Fruit fly (Drosophila melanogaster) whole organism, embryonic: ENCODE data around the gene CG13482.

Experiments used
- Aef1 ChIP-seq: fragments of 200-800 bp; sonication (Bioruptor generic); IDR thresholded peaks from 3 replicates; pipeline ENCODE4 v1.3.6; 2022; ENCODE audit warnings: missing biosample characterization, missing genetic modification characterization
- B-H2 ChIP-seq: fragments of 200-800 bp; sonication (Bioruptor generic); optimal IDR thresholded peaks from 2 replicates; lab custom pipeline; 2018; ENCODE audit warnings: missing biosample characterization, mild to moderate bottlenecking, missing genetic modification characterization
- CG12071 ChIP-seq: fragments of 200-800 bp; sonication (Bioruptor generic); optimal IDR thresholded peaks from 3 replicates; lab custom pipeline; 2018; ENCODE audit warnings: missing biosample characterization, mild to moderate bottlenecking, missing genetic modification characterization
- CG12391 ChIP-seq: fragments of 200-800 bp; sonication (Bioruptor generic); optimal IDR thresholded peaks from 3 replicates; lab custom pipeline; 2018; ENCODE audit warnings: missing biosample characterization, mild to moderate bottlenecking, missing genetic modification characterization, moderate library complexity
- CG13894 ChIP-seq: fragments of 200-800 bp; sonication (Bioruptor generic); optimal IDR thresholded peaks from 3 replicates; lab custom pipeline; 2018; ENCODE audit warnings: missing biosample characterization, mild to moderate bottlenecking, missing genetic modification characterization, moderate library complexity
- CG15073 ChIP-seq: fragments of 200-800 bp; sonication (Bioruptor generic); optimal IDR thresholded peaks from 2 replicates; lab custom pipeline; 2016; ENCODE audit warnings: missing biosample characterization, missing genetic modification characterization
- CG15696 ChIP-seq: fragments of 200-800 bp; sonication (Bioruptor generic); optimal IDR thresholded peaks from 2 replicates; lab custom pipeline; 2019; ENCODE audit warnings: missing biosample characterization, mild to moderate bottlenecking, missing genetic modification characterization, moderate library complexity
- CG17359 ChIP-seq: fragments of 200-800 bp; sonication (Bioruptor generic); optimal IDR thresholded peaks from 3 replicates; lab custom pipeline; 2018; ENCODE audit warnings: missing biosample characterization, mild to moderate bottlenecking, missing genetic modification characterization, moderate library complexity
- CG18262 ChIP-seq: fragments of 200-800 bp; optimal IDR thresholded peaks from 3 replicates; lab custom pipeline; 2019; ENCODE audit warnings: missing biosample characterization, mild to moderate bottlenecking, missing genetic modification characterization, moderate library complexity
- CG2116 ChIP-seq: fragments of 200-800 bp; sonication (Bioruptor generic); optimal IDR thresholded peaks from 3 replicates; lab custom pipeline; 2018; ENCODE audit warnings: missing biosample characterization, mild to moderate bottlenecking, missing genetic modification characterization
- CG2678 ChIP-seq: fragments of 200-800 bp; sonication (Bioruptor generic); optimal IDR thresholded peaks from 3 replicates; lab custom pipeline; 2019; ENCODE audit warnings: missing biosample characterization, mild to moderate bottlenecking, missing genetic modification characterization, moderate library complexity
- CG30020 ChIP-seq: fragments of 200-800 bp; optimal IDR thresholded peaks from 2 replicates; lab custom pipeline; 2019; ENCODE audit warnings: missing biosample characterization, mild to moderate bottlenecking, missing genetic modification characterization, moderate library complexity
- CG30403 ChIP-seq: fragments of 200-800 bp; sonication (Bioruptor generic); optimal IDR thresholded peaks from 3 replicates; lab custom pipeline; 2016; ENCODE audit warnings: missing biosample characterization, missing genetic modification characterization
- CG31441 ChIP-seq: fragments of 200-800 bp; sonication (Bioruptor generic); IDR thresholded peaks from 2 replicates; pipeline ENCODE4 v1.3.6; 2022; ENCODE audit warnings: missing biosample characterization, missing genetic modification characterization
- CG3847 ChIP-seq: fragments of 200-800 bp; sonication (Bioruptor generic); IDR thresholded peaks from 2 replicates; pipeline ENCODE4 v1.3.6; 2022; ENCODE audit warnings: missing biosample characterization, missing genetic modification characterization
- CG43689 ChIP-seq: fragments of 200-800 bp; sonication (Bioruptor generic); IDR thresholded peaks from 2 replicates; pipeline ENCODE4 v1.3.6; 2022; ENCODE audit warnings: missing biosample characterization, missing genetic modification characterization
- CG4617 ChIP-seq: fragments of 200-800 bp; sonication (Bioruptor generic); optimal IDR thresholded peaks from 3 replicates; lab custom pipeline; 2016; ENCODE audit warnings: missing biosample characterization, missing genetic modification characterization, borderline replicate concordance
- CG4707 ChIP-seq: fragments of 200-800 bp; sonication (Bioruptor generic); optimal IDR thresholded peaks from 2 replicates; lab custom pipeline; 2018; ENCODE audit warnings: missing biosample characterization, mild to moderate bottlenecking, missing genetic modification characterization, moderate library complexity
- CG7745 ChIP-seq: fragments of 200-800 bp; sonication (Bioruptor generic); optimal IDR thresholded peaks from 2 replicates; lab custom pipeline; 2018; ENCODE audit warnings: missing biosample characterization, mild to moderate bottlenecking, missing genetic modification characterization, moderate library complexity
- CTCF ChIP-seq: fragments of 200-800 bp; sonication (Bioruptor generic); optimal IDR thresholded peaks from 2 replicates; lab custom pipeline; 2017; ENCODE audit warnings: missing biosample characterization, mild to moderate bottlenecking, missing genetic modification characterization, moderate library complexity
- Elba2 ChIP-seq: fragments of 200-800 bp; sonication (Bioruptor generic); optimal IDR thresholded peaks from 3 replicates; lab custom pipeline; 2016; ENCODE audit warnings: missing biosample characterization, missing genetic modification characterization
- HmgD ChIP-seq: fragments of 200-800 bp; sonication (Bioruptor generic); optimal IDR thresholded peaks from 3 replicates; lab custom pipeline; 2016; ENCODE audit warnings: missing biosample characterization, missing genetic modification characterization
- NK7.1 ChIP-seq: fragments of 200-800 bp; sonication (Bioruptor generic); optimal IDR thresholded peaks from 3 replicates; lab custom pipeline; 2016; ENCODE audit warnings: missing biosample characterization, missing genetic modification characterization
- Scr ChIP-seq: fragments of 200-800 bp; sonication (Bioruptor generic); IDR thresholded peaks from 2 replicates; pipeline ENCODE4 v1.3.6; 2022; ENCODE audit warnings: missing biosample characterization, missing genetic modification characterization; ENCODE audit not compliant: partially characterized antibody
- Sox102F ChIP-seq: fragments of 200-800 bp; sonication (Bioruptor generic); optimal IDR thresholded peaks from 2 replicates; lab custom pipeline; 2018; ENCODE audit warnings: missing biosample characterization, mild to moderate bottlenecking, missing genetic modification characterization, moderate library complexity
- Tbp ChIP-seq: fragments of >200 bp; optimal IDR thresholded peaks from 2 replicates; lab custom pipeline; 2018; ENCODE audit warnings: missing biosample characterization, missing genetic modification characterization
- YL-1 ChIP-seq: fragments of 200-800 bp; sonication (Bioruptor generic); optimal IDR thresholded peaks from 3 replicates; lab custom pipeline; 2017; ENCODE audit warnings: missing biosample characterization, mild to moderate bottlenecking, missing genetic modification characterization
- aop ChIP-seq: fragments of 200-800 bp; sonication (Bioruptor generic); IDR thresholded peaks from 2 replicates; pipeline ENCODE4 v1.3.6; 2022; ENCODE audit warnings: missing biosample characterization, missing genetic modification characterization
- ase ChIP-seq: fragments of 200-800 bp; sonication (Bioruptor generic); IDR thresholded peaks from 3 replicates; pipeline ENCODE4 v1.3.6; 2022; ENCODE audit warnings: missing biosample characterization, missing genetic modification characterization
- caup ChIP-seq: fragments of 200-800 bp; sonication (Bioruptor generic); optimal IDR thresholded peaks from 3 replicates; lab custom pipeline; 2017; ENCODE audit warnings: missing biosample characterization, mild to moderate bottlenecking, missing genetic modification characterization, moderate library complexity; ENCODE audit not compliant: severe bottlenecking
- corto ChIP-seq: fragments of 200-800 bp; sonication (Bioruptor generic); optimal IDR thresholded peaks from 2 replicates; lab custom pipeline; 2016; ENCODE audit warnings: missing biosample characterization, mild to moderate bottlenecking, missing genetic modification characterization, moderate library complexity
- dan ChIP-seq: fragments of 200-800 bp; sonication (Bioruptor generic); IDR thresholded peaks from 2 replicates; pipeline ENCODE4 v1.3.6; 2022; ENCODE audit warnings: missing biosample characterization, missing genetic modification characterization
- ham ChIP-seq: fragments of 200-800 bp; sonication (Bioruptor generic); IDR thresholded peaks from 2 replicates; pipeline ENCODE4 v1.3.6; 2022; ENCODE audit warnings: missing biosample characterization, missing genetic modification characterization
- hb ChIP-seq: fragments of 200-800 bp; sonication (Bioruptor generic); IDR thresholded peaks from 3 replicates; pipeline ENCODE4 v1.3.6; 2022; ENCODE audit warnings: missing biosample characterization, missing genetic modification characterization; ENCODE audit not compliant: partially characterized antibody
- kay ChIP-seq: fragments of 200-800 bp; sonication (Bioruptor generic); optimal IDR thresholded peaks from 2 replicates; lab custom pipeline; 2016; ENCODE audit warnings: missing biosample characterization, missing genetic modification characterization
- ken ChIP-seq: fragments of 200-800 bp; sonication (Bioruptor generic); IDR thresholded peaks from 3 replicates; pipeline ENCODE4 v1.3.6; 2022; ENCODE audit warnings: missing biosample characterization, missing genetic modification characterization
- lola ChIP-seq, 3 experiments: fragments of >200 bp in 2 of 3; fragments of 200-800 bp in 1 of 3; sonication (Bioruptor generic) in 1 of 3; optimal IDR thresholded peaks; 2 replicates each; lab custom pipeline; 2017 to 2019; ENCODE audit warnings: missing biosample characterization in 3 of 3, missing genetic modification characterization in 3 of 3, mild to moderate bottlenecking in 1 of 3, moderate library complexity in 1 of 3
- pan ChIP-seq, 4 experiments: fragments of >200 bp in 3 of 4; fragments of 200-800 bp in 1 of 4; sonication (Bioruptor generic) in 1 of 4; optimal IDR thresholded peaks in 3 of 4; IDR thresholded peaks in 1 of 4; 2 replicates each; pipeline versions ENCODE4 v1.3.6 to Lab custom; 2017 to 2022; ENCODE audit warnings: missing biosample characterization in 2 of 4, missing genetic modification characterization in 2 of 4, mixed read lengths in 1 of 4
- pb ChIP-seq: fragments of 200-800 bp; sonication (Bioruptor generic); optimal IDR thresholded peaks from 3 replicates; lab custom pipeline; 2016; ENCODE audit warnings: missing biosample characterization, missing genetic modification characterization
- pros ChIP-seq: fragments of 200-800 bp; sonication (Bioruptor generic); optimal IDR thresholded peaks from 3 replicates; lab custom pipeline; 2019; ENCODE audit warnings: missing biosample characterization, mild to moderate bottlenecking, missing genetic modification characterization, moderate library complexity
- ranshi ChIP-seq: fragments of 200-800 bp; sonication (Bioruptor generic); IDR thresholded peaks from 2 replicates; pipeline ENCODE4 v1.3.6; 2022; ENCODE audit warnings: missing biosample characterization, missing genetic modification characterization
- rib ChIP-seq: fragments of 200-800 bp; sonication (Bioruptor generic); IDR thresholded peaks from 2 replicates; pipeline ENCODE4 v1.3.6; 2022; ENCODE audit warnings: missing biosample characterization, missing genetic modification characterization
- salm ChIP-seq: fragments of 200-800 bp; sonication (Bioruptor generic); optimal IDR thresholded peaks from 2 replicates; lab custom pipeline; 2018; ENCODE audit warnings: missing biosample characterization, mild to moderate bottlenecking, missing genetic modification characterization
- sc ChIP-seq, 3 experiments: fragments of >200 bp in 2 of 3; fragments of 200-800 bp in 1 of 3; sonication (Bioruptor generic) in 1 of 3; optimal IDR thresholded peaks; 2 replicates in 2 of 3; 3 replicates in 1 of 3; lab custom pipeline; 2017; ENCODE audit warnings: mild to moderate bottlenecking in 1 of 3, missing biosample characterization in 1 of 3, missing genetic modification characterization in 1 of 3, missing genetic modification reagents in 1 of 3
- sd ChIP-seq: fragments of 200-800 bp; sonication (Bioruptor generic); optimal IDR thresholded peaks from 3 replicates; lab custom pipeline; 2018; ENCODE audit warnings: missing biosample characterization, mild to moderate bottlenecking, missing genetic modification characterization, moderate library complexity
- shn ChIP-seq: fragments of 200-800 bp; sonication (Bioruptor generic); optimal IDR thresholded peaks from 3 replicates; lab custom pipeline; 2016; ENCODE audit warnings: missing biosample characterization, missing genetic modification characterization
- sna ChIP-seq: fragments of 200-800 bp; sonication (Bioruptor generic); IDR thresholded peaks from 2 replicates; pipeline ENCODE4 v1.3.6; 2022; ENCODE audit warnings: missing biosample characterization, missing genetic modification characterization; ENCODE audit not compliant: partially characterized antibody
- sqz ChIP-seq: fragments of 200-800 bp; sonication (Bioruptor generic); optimal IDR thresholded peaks from 3 replicates; lab custom pipeline; 2018; ENCODE audit warnings: missing biosample characterization, mild to moderate bottlenecking, missing genetic modification characterization
- sr ChIP-seq: fragments of 200-800 bp; sonication (Bioruptor generic); IDR thresholded peaks from 3 replicates; pipeline ENCODE4 v1.3.6; 2022; ENCODE audit warnings: missing biosample characterization, missing genetic modification characterization
- vvl ChIP-seq: fragments of 200-800 bp; sonication (Bioruptor generic); IDR thresholded peaks from 2 replicates; pipeline ENCODE4 v1.3.6; 2022; ENCODE audit warnings: missing biosample characterization, missing genetic modification characterization
- wek ChIP-seq: fragments of 200-800 bp; sonication (Bioruptor generic); optimal IDR thresholded peaks from 3 replicates; lab custom pipeline; 2018; ENCODE audit warnings: missing biosample characterization, mild to moderate bottlenecking, missing genetic modification characterization, moderate library complexity

CG13482 gene

DNA sequence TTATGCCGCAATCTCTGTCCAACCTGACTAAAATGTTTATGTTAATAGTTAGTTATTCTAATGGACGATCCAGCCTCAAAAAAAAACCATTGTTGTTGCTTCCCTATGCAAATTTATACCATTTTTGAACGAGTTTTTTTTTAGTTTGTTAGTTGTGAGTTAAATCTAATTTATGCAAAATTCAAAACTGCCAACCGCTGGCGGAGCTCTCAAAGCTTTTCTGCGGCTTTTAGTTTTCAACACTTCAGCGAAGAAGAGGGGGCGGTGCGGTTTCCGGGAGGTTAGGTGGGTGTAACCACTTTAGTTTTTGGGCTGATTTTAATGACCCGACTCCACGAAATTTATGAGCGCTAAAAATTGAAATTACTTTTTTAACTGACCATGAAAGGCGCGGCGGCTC is 20.1 kb upstream of the CG13482 start (continued):
- no peak for TF ChIP-seq CG30403 (GFP tag; lab: Kevin White, UChicago)
- TF ChIP-seq vvl (GFP tag; lab: Robert Waterston, UW): peak; percentile 77
- no peak for TF ChIP-seq CG12391
- TF ChIP-seq caup (GFP tag; lab: Kevin White, UChicago): peak; percentile 1
- no peak for TF ChIP-seq Sox102F (GFP tag; lab: Kevin White, UChicago)
- no peak for TF ChIP-seq ranshi
- no peak for TF ChIP-seq pb (GFP tag; lab: Kevin White, UChicago)
- TF ChIP-seq rib (GFP tag; lab: Robert Waterston, UW): no peak
- no peak for TF ChIP-seq CG31441 (GFP tag; lab: Robert Waterston, UW)
- TF ChIP-seq HmgD: no peak
- TF ChIP-seq CTCF (GFP tag; lab: Kevin White, UChicago): no peak
- TF ChIP-seq sc (optimal IDR thresholded peaks at IDR 0.05; lab: Kevin White, UChicago): no peak
- TF ChIP-seq sc (GFP tag; optimal IDR thresholded peaks at IDR 0.05; lab: Kevin White, UChicago): no peak
- no peak for TF ChIP-seq CG43689 (GFP tag; lab: Robert Waterston, UW)
- no peak for TF ChIP-seq NK7.1 (GFP tag; lab: Kevin White, UChicago)
- TF ChIP-seq sna: no peak
- TF ChIP-seq corto (GFP tag; lab: Kevin White, UChicago): no peak
- TF ChIP-seq sr (GFP tag; lab: Robert Waterston, UW): peak; percentile 75; the same call in 2 of the 3 replicates
- TF ChIP-seq Tbp (GFP tag; lab: Kevin White, UChicago): no peak
- TF ChIP-seq hb (GFP tag; lab: Robert Waterston, UW): no peak
- TF ChIP-seq aop (GFP tag; lab: Robert Waterston, UW): no peak
- no peak for TF ChIP-seq CG15073 (GFP tag; lab: Kevin White, UChicago)
- no peak for TF ChIP-seq kay (GFP tag; lab: Kevin White, UChicago)
- no peak for TF ChIP-seq dan (GFP tag; lab: Robert Waterston, UW)
- no peak for TF ChIP-seq CG30020 (tag; lab: Kevin White, UChicago)
- no peak for TF ChIP-seq CG2678 (tag; lab: Kevin White, UChicago)
- TF ChIP-seq CG17359 (tag; lab: Kevin White, UChicago): no peak
- TF ChIP-seq ham (GFP tag; lab: Robert Waterston, UW): no peak
- no peak for TF ChIP-seq ken (GFP tag; lab: Robert Waterston, UW)
- TF ChIP-seq B-H2: peak; percentile 4
- no peak for TF ChIP-seq salm
- TF ChIP-seq shn (GFP tag; lab: Kevin White, UChicago): no peak
- peak; percentile 67 for TF ChIP-seq CG13894 (tag; lab: Kevin White, UChicago)
- TF ChIP-seq sd (tag; lab: Kevin White, UChicago): peak; percentile 35
- no peak for TF ChIP-seq CG7745 (tag; lab: Kevin White, UChicago)
- peak; percentile 7 for TF ChIP-seq sqz (GFP tag; lab: Kevin White, UChicago)
- TF ChIP-seq pros (GFP tag; lab: Kevin White, UChicago): no peak
- no peak for TF ChIP-seq YL-1 (GFP tag; lab: Kevin White, UChicago)

DNA sequence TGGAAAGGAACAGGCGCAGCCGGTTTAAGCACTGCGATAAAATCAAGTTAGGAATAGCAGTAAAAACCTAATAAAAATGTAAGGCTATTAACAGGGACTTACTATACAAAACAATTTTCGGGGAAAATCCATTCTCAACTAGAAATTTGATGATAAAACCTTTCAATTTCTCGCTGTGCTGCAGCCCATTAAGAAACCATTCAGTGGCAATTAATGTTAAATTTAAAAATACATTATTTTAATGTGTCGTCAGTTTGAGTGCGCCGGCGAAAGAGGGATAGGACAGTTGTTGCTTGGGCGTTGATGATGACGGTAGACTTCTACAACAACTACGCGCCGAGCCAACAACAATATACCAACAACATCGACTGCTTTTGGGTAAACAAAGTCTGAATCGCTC is 10.0 kb upstream of the CG13482 start:
- no peak for TF ChIP-seq rib (GFP tag; lab: Robert Waterston, UW)
- no peak for TF ChIP-seq Elba2 (GFP tag; lab: Kevin White, UChicago)
- TF ChIP-seq hb (GFP tag; lab: Robert Waterston, UW): no peak
- TF ChIP-seq CG3847: no peak
- TF ChIP-seq Scr (GFP tag; lab: Robert Waterston, UW): no peak
- no peak for TF ChIP-seq CG4617 (GFP tag; lab: Kevin White, UChicago)
- TF ChIP-seq lola (GFP tag; optimal IDR thresholded peaks at IDR 0.05; lab: Kevin White, UChicago): no peak
- TF ChIP-seq Aef1: no peak
- no peak for TF ChIP-seq CG18262 (tag; lab: Kevin White, UChicago)
- TF ChIP-seq pan (optimal IDR thresholded peaks at IDR 0.05; lab: Kevin White, UChicago): no peak
- peak in 1 of 2 experiments; percentile 30 for TF ChIP-seq pan (GFP tag; optimal IDR thresholded peaks at IDR 0.05 in 1 of 2, IDR thresholded peaks at IDR 0.05 in 1 of 2)
- no peak for TF ChIP-seq CG12071 (GFP tag; lab: Kevin White, UChicago)
- no peak for TF ChIP-seq CG15073 (GFP tag; lab: Kevin White, UChicago)
- TF ChIP-seq CG2116 (GFP tag; lab: Kevin White, UChicago): no peak
- TF ChIP-seq ase (GFP tag; lab: Robert Waterston, UW): no peak
- no peak for TF ChIP-seq CG4707
- TF ChIP-seq wek (GFP tag; lab: Kevin White, UChicago): no peak
- TF ChIP-seq CG15696 (tag; lab: Kevin White, UChicago): no peak
